Fruit fly (Drosophila melanogaster) whole organism, embryonic: Measurements from ENCODE around the gene CG15773.
A peak's percentile ranks its signal among the peaks of the same experiment; 100 is the strongest.

Source experiments
- ATbp ChIP-seq: fragments of 200-800 bp; sonication (Bioruptor generic); optimal IDR thresholded peaks from 2 replicates; lab custom pipeline; 2017; ENCODE audit warnings: missing biosample characterization, mild to moderate bottlenecking, missing genetic modification characterization, missing genetic modification reagents
- CG10147 ChIP-seq: fragments of 200-800 bp; sonication (Bioruptor generic); optimal IDR thresholded peaks from 2 replicates; lab custom pipeline; 2019; ENCODE audit warnings: missing biosample characterization, mild to moderate bottlenecking, missing genetic modification characterization, moderate library complexity
- CG10274 ChIP-seq: fragments of 200-800 bp; sonication (Bioruptor generic); optimal IDR thresholded peaks from 3 replicates; lab custom pipeline; 2017; ENCODE audit warnings: missing biosample characterization, mild to moderate bottlenecking, missing genetic modification characterization
- CG11560 ChIP-seq: fragments of 200-800 bp; sonication (Bioruptor generic); IDR thresholded peaks from 3 replicates; pipeline ENCODE4 v1.3.6; 2022; ENCODE audit warnings: missing biosample characterization, missing genetic modification characterization
- CG12104 ChIP-seq: fragments of 200-800 bp; sonication (Bioruptor generic); optimal IDR thresholded peaks from 3 replicates; lab custom pipeline; 2016; ENCODE audit warnings: missing biosample characterization, missing genetic modification characterization
- CG12299 ChIP-seq: fragments of 200-800 bp; sonication (Bioruptor generic); optimal IDR thresholded peaks from 2 replicates; lab custom pipeline; 2018; ENCODE audit warnings: missing biosample characterization, mild to moderate bottlenecking, missing genetic modification characterization
- CG13123 ChIP-seq: fragments of 200-800 bp; sonication (Bioruptor generic); optimal IDR thresholded peaks from 2 replicates; lab custom pipeline; 2016; ENCODE audit warnings: missing biosample characterization, missing genetic modification characterization
- CG1602 ChIP-seq: fragments of 200-800 bp; sonication (Bioruptor generic); optimal IDR thresholded peaks from 3 replicates; lab custom pipeline; 2016; ENCODE audit warnings: missing biosample characterization, missing genetic modification characterization
- CG17359 ChIP-seq: fragments of 200-800 bp; sonication (Bioruptor generic); optimal IDR thresholded peaks from 3 replicates; lab custom pipeline; 2018; ENCODE audit warnings: missing biosample characterization, mild to moderate bottlenecking, missing genetic modification characterization, moderate library complexity
- CG17385 ChIP-seq: fragments of 200-800 bp; sonication (Bioruptor generic); optimal IDR thresholded peaks from 3 replicates; lab custom pipeline; 2018; ENCODE audit warnings: missing biosample characterization, mild to moderate bottlenecking, missing genetic modification characterization
- CG17829 ChIP-seq: fragments of 200-800 bp; optimal IDR thresholded peaks from 2 replicates; lab custom pipeline; 2019; ENCODE audit warnings: missing biosample characterization, mild to moderate bottlenecking, missing genetic modification characterization, moderate library complexity
- CG17912 ChIP-seq: fragments of 200-800 bp; sonication (Bioruptor generic); optimal IDR thresholded peaks from 2 replicates; lab custom pipeline; 2018; ENCODE audit warnings: missing biosample characterization, mild to moderate bottlenecking, missing genetic modification characterization
- CG1832 ChIP-seq: fragments of 200-800 bp; sonication (Bioruptor generic); optimal IDR thresholded peaks from 2 replicates; lab custom pipeline; 2017; ENCODE audit warnings: missing biosample characterization, mild to moderate bottlenecking, missing genetic modification characterization, inconsistent platforms
- CG2129 ChIP-seq: fragments of 200-800 bp; sonication (Bioruptor generic); IDR thresholded peaks from 2 replicates; pipeline ENCODE4 v1.3.6; 2022; ENCODE audit warnings: missing biosample characterization, missing genetic modification characterization; ENCODE audit not compliant: partially characterized antibody
- CG31365 ChIP-seq: fragments of 200-800 bp; sonication (Bioruptor generic); optimal IDR thresholded peaks from 2 replicates; lab custom pipeline; 2018; ENCODE audit warnings: missing biosample characterization, mild to moderate bottlenecking, missing genetic modification characterization
- CG31388 ChIP-seq: fragments of 200-800 bp; sonication (Bioruptor generic); optimal IDR thresholded peaks from 2 replicates; lab custom pipeline; 2016; ENCODE audit warnings: missing biosample characterization, missing genetic modification characterization
- CG33557 ChIP-seq: fragments of 200-800 bp; sonication (Bioruptor generic); optimal IDR thresholded peaks from 2 replicates; lab custom pipeline; 2019; ENCODE audit warnings: missing biosample characterization, mild to moderate bottlenecking, missing genetic modification characterization, moderate library complexity
- CG5180 ChIP-seq: fragments of 200-800 bp; sonication (Bioruptor generic); optimal IDR thresholded peaks from 3 replicates; lab custom pipeline; 2017; ENCODE audit warnings: missing biosample characterization, missing genetic modification characterization, mild to moderate bottlenecking, moderate library complexity, missing genetic modification reagents
- CG6689 ChIP-seq: fragments of 200-800 bp; sonication (Bioruptor generic); IDR thresholded peaks from 2 replicates; pipeline ENCODE4 v1.3.6; 2022; ENCODE audit warnings: missing biosample characterization, missing genetic modification characterization
- CG7745 ChIP-seq: fragments of 200-800 bp; sonication (Bioruptor generic); optimal IDR thresholded peaks from 2 replicates; lab custom pipeline; 2018; ENCODE audit warnings: missing biosample characterization, mild to moderate bottlenecking, missing genetic modification characterization, moderate library complexity
- CG7786 ChIP-seq: fragments of 200-800 bp; sonication (Bioruptor generic); optimal IDR thresholded peaks from 2 replicates; lab custom pipeline; 2016; ENCODE audit warnings: missing biosample characterization, missing genetic modification characterization
- CG8388 ChIP-seq: fragments of 200-800 bp; sonication (Bioruptor generic); optimal IDR thresholded peaks from 2 replicates; lab custom pipeline; 2019; ENCODE audit warnings: missing biosample characterization, mild to moderate bottlenecking, missing genetic modification characterization, moderate library complexity
- CG8765 ChIP-seq: fragments of 200-800 bp; sonication (Bioruptor generic); IDR thresholded peaks from 2 replicates; pipeline ENCODE4 v1.3.6; 2022; ENCODE audit warnings: missing biosample characterization, missing genetic modification characterization
- CkIIα-i1 ChIP-seq: fragments of 200-800 bp; sonication (Bioruptor generic); IDR thresholded peaks from 2 replicates; pipeline ENCODE4 v1.3.6; 2022; ENCODE audit warnings: missing biosample characterization, missing genetic modification characterization
- Ets97D ChIP-seq: fragments of 200-800 bp; sonication (Bioruptor generic); optimal IDR thresholded peaks from 3 replicates; lab custom pipeline; 2016; ENCODE audit warnings: missing biosample characterization, missing genetic modification characterization
- Fer3 ChIP-seq: fragments of 200-800 bp; sonication (Bioruptor generic); optimal IDR thresholded peaks from 2 replicates; lab custom pipeline; 2018; ENCODE audit warnings: missing biosample characterization, mild to moderate bottlenecking, missing genetic modification characterization, moderate library complexity
- Gug ChIP-seq: fragments of 200-800 bp; sonication (Bioruptor generic); IDR thresholded peaks from 4 replicates; pipeline ENCODE4 v1.3.6; 2022; ENCODE audit warnings: missing biosample characterization, missing genetic modification characterization
- Hand ChIP-seq: fragments of 200-800 bp; sonication (Bioruptor generic); optimal IDR thresholded peaks from 2 replicates; lab custom pipeline; 2017; ENCODE audit warnings: mild to moderate bottlenecking, missing biosample characterization, missing genetic modification reagents, missing genetic modification characterization
- Jarid2 ChIP-seq: fragments of 200-800 bp; sonication (Bioruptor generic); optimal IDR thresholded peaks from 3 replicates; lab custom pipeline; 2017; ENCODE audit warnings: mild to moderate bottlenecking, missing biosample characterization, missing genetic modification reagents, missing genetic modification characterization
- MBD-R2 ChIP-seq: fragments of 200-800 bp; sonication (Bioruptor generic); IDR thresholded peaks from 2 replicates; pipeline ENCODE4 v1.3.6; 2022; ENCODE audit warnings: missing biosample characterization, missing genetic modification characterization
- Med ChIP-seq: fragments of 200-800 bp; sonication (Bioruptor generic); peaks from one replicate; lab custom pipeline; 2016; ENCODE audit warnings: missing biosample characterization, missing genetic modification characterization, mild to moderate bottlenecking, inconsistent platforms, moderate library complexity
- Neu2 ChIP-seq: fragments of 200-800 bp; sonication (Bioruptor generic); optimal IDR thresholded peaks from 3 replicates; lab custom pipeline; 2016; ENCODE audit warnings: missing biosample characterization, missing genetic modification characterization, borderline replicate concordance
- Scr ChIP-seq: fragments of 200-800 bp; sonication (Bioruptor generic); IDR thresholded peaks from 2 replicates; pipeline ENCODE4 v1.3.6; 2022; ENCODE audit warnings: missing biosample characterization, missing genetic modification characterization; ENCODE audit not compliant: partially characterized antibody
- Six4 ChIP-seq: fragments of 200-800 bp; sonication (Bioruptor generic); optimal IDR thresholded peaks from 2 replicates; lab custom pipeline; 2016; ENCODE audit warnings: missing biosample characterization, missing genetic modification characterization
- Vsx1 ChIP-seq: fragments of 200-800 bp; sonication (Bioruptor generic); optimal IDR thresholded peaks from 2 replicates; lab custom pipeline; 2017; ENCODE audit warnings: missing biosample characterization, mild to moderate bottlenecking, missing genetic modification characterization, missing genetic modification reagents
- aop ChIP-seq: fragments of 200-800 bp; sonication (Bioruptor generic); IDR thresholded peaks from 2 replicates; pipeline ENCODE4 v1.3.6; 2022; ENCODE audit warnings: missing biosample characterization, missing genetic modification characterization
- bbx ChIP-seq: fragments of 200-800 bp; sonication (Bioruptor generic); IDR thresholded peaks from 2 replicates; pipeline ENCODE4 v1.3.6; 2022; ENCODE audit warnings: missing biosample characterization, missing genetic modification characterization; ENCODE audit not compliant: partially characterized antibody
- btn ChIP-seq: fragments of 200-800 bp; sonication (Bioruptor generic); optimal IDR thresholded peaks from 2 replicates; lab custom pipeline; 2016; ENCODE audit warnings: missing biosample characterization, missing genetic modification characterization
- cg ChIP-seq: fragments of 200-800 bp; sonication (Bioruptor generic); optimal IDR thresholded peaks from 3 replicates; lab custom pipeline; 2019; ENCODE audit warnings: missing biosample characterization, mild to moderate bottlenecking, missing genetic modification characterization, moderate library complexity
- crol ChIP-seq: fragments of 200-800 bp; sonication (Bioruptor generic); IDR thresholded peaks from 2 replicates; pipeline ENCODE4 v1.3.6; 2022; ENCODE audit warnings: missing biosample characterization, missing genetic modification characterization
- crp ChIP-seq, 2 experiments: fragments of 200-800 bp; sonication (Bioruptor generic); optimal IDR thresholded peaks; 2 replicates in 1 of 2; 3 replicates in 1 of 2; lab custom pipeline; 2017; ENCODE audit warnings: missing biosample characterization in 2 of 2, missing genetic modification characterization in 2 of 2, mild to moderate bottlenecking in 1 of 2, moderate library complexity in 1 of 2
- dimm ChIP-seq: fragments of 200-800 bp; sonication (Bioruptor generic); IDR thresholded peaks from 2 replicates; pipeline ENCODE4 v1.3.6; 2022; ENCODE audit warnings: missing biosample characterization, missing genetic modification characterization
- gsb ChIP-seq: fragments of 200-800 bp; sonication (Bioruptor generic); IDR thresholded peaks from 2 replicates; pipeline ENCODE4 v1.3.6; 2022; ENCODE audit warnings: missing biosample characterization, missing genetic modification characterization
- h ChIP-seq: fragments of >200 bp; optimal IDR thresholded peaks from 2 replicates; lab custom pipeline; 2017
- hth ChIP-seq: fragments of >200 bp; optimal IDR thresholded peaks from 2 replicates; lab custom pipeline; 2017; ENCODE audit warnings: inconsistent platforms
- ranshi ChIP-seq: fragments of 200-800 bp; sonication (Bioruptor generic); IDR thresholded peaks from 2 replicates; pipeline ENCODE4 v1.3.6; 2022; ENCODE audit warnings: missing biosample characterization, missing genetic modification characterization
- slbo ChIP-seq: fragments of 200-800 bp; sonication (Bioruptor generic); IDR thresholded peaks from 2 replicates; pipeline ENCODE4 v1.3.6; 2022; ENCODE audit warnings: missing biosample characterization, missing genetic modification characterization
- sqz ChIP-seq: fragments of 200-800 bp; sonication (Bioruptor generic); optimal IDR thresholded peaks from 3 replicates; lab custom pipeline; 2018; ENCODE audit warnings: missing biosample characterization, mild to moderate bottlenecking, missing genetic modification characterization
- sr ChIP-seq: fragments of 200-800 bp; sonication (Bioruptor generic); IDR thresholded peaks from 3 replicates; pipeline ENCODE4 v1.3.6; 2022; ENCODE audit warnings: missing biosample characterization, missing genetic modification characterization
- ttk ChIP-seq: fragments of 200-800 bp; sonication (Bioruptor generic); IDR thresholded peaks from 2 replicates; pipeline ENCODE4 v2.1.2; 2022; ENCODE audit warnings: missing biosample characterization, missing genetic modification characterization
- tup ChIP-seq: fragments of 200-800 bp; sonication (Bioruptor generic); optimal IDR thresholded peaks from 2 replicates; lab custom pipeline; 2016; ENCODE audit warnings: missing biosample characterization, mild to moderate bottlenecking, missing genetic modification characterization, moderate library complexity

CG15773 gene

dm6 chrX:5705899-5706312 lies 26.6 kb upstream of the CG15773 start (continued):
- TF ChIP-seq CG10274 (GFP tag; lab: Kevin White, UChicago) (peak; percentile 62), Scr (no peak), CG1602 (peak; percentile 66), btn (GFP tag; lab: Kevin White, UChicago) (peak; percentile 12), hth (no peak), CG17385 (GFP tag; lab: Kevin White, UChicago) (peak; percentile 73), CG31365 (peak; percentile 60), h (lab: Kevin White, UChicago) (no peak), MBD-R2 (GFP tag; lab: Robert Waterston, UW) (peak; percentile 79), CG8388 (GFP tag; lab: Kevin White, UChicago) (peak; percentile 64), Jarid2 (GFP tag; lab: Kevin White, UChicago) (peak; percentile 64), Hand (GFP tag; lab: Kevin White, UChicago) (peak; percentile 54), aop (GFP tag; lab: Robert Waterston, UW) (no peak), ttk (GFP tag; lab: Robert Waterston, UW) (peak; percentile 88), CG2129 (GFP tag; lab: Robert Waterston, UW) (no peak), tup (peak; percentile 65), CG6689 (GFP tag; lab: Robert Waterston, UW) (peak; percentile 93), CG17829 (peak; percentile 78), CG5180 (GFP tag; lab: Kevin White, UChicago) (peak; percentile 80), crol (GFP tag; lab: Robert Waterston, UW) (peak; percentile 79), Med (GFP tag; lab: Kevin White, UChicago) (peak; percentile 97), Ets97D (GFP tag; lab: Kevin White, UChicago) (no peak), CG17912 (no peak), CG1832 (GFP tag; lab: Kevin White, UChicago) (no peak), Fer3 (tag; lab: Kevin White, UChicago) (peak; percentile 86), ranshi (GFP tag; lab: Robert Waterston, UW) (peak; percentile 90), CG31388 (GFP tag; lab: Kevin White, UChicago) (peak; percentile 54), Neu2 (GFP tag; lab: Kevin White, UChicago) (no peak), bbx (GFP tag; lab: Robert Waterston, UW) (no peak), CG13123 (no peak), CG8765 (peak; percentile 47), dimm (GFP tag; lab: Robert Waterston, UW) (peak; percentile 63; the same call in 1 of the 2 replicates), sqz (GFP tag; lab: Kevin White, UChicago) (peak; percentile 57), cg (GFP tag; lab: Kevin White, UChicago) (no peak), sr (GFP tag; lab: Robert Waterston, UW) (peak; percentile 70; the same call in 2 of the 3 replicates), CG12104 (GFP tag; lab: Kevin White, UChicago) (peak; percentile 66), CG7786 (GFP tag; lab: Kevin White, UChicago) (peak; percentile 41), crp (GFP tag; optimal IDR thresholded peaks at IDR 0.05; lab: Kevin White, UChicago) (peak in 1 of 2 experiments; percentile 25), Gug (GFP tag; lab: Robert Waterston, UW) (peak; percentile 85), Six4 (GFP tag; lab: Kevin White, UChicago) (peak; percentile 62), CG7745 (tag; lab: Kevin White, UChicago) (no peak), gsb (peak; percentile 86), CG12299 (peak; percentile 48), Vsx1 (GFP tag; lab: Kevin White, UChicago) (peak; percentile 61), CG17359 (tag; lab: Kevin White, UChicago) (peak; percentile 88), ATbp (GFP tag; lab: Kevin White, UChicago) (peak; percentile 85), CG10147 (GFP tag; lab: Kevin White, UChicago) (peak; percentile 89), CG11560 (peak; percentile 79; the same call in 2 of the 3 replicates), CkIIα-i1 (GFP tag; lab: Robert Waterston, UW) (0 out of 2 replicates have a peak, but pooled peaks have one; percentile 47), CG33557 (GFP tag; lab: Kevin White, UChicago) (no peak), slbo (peak; percentile 89)
